ENCODE assay signal across 6 worm cellular contexts in genomic region chrV:20749098-20749497, ce11.
TF ChIP-seq lines count a peak whose summit lies in the region.

No protein-coding gene starts in this region.

TF ChIP-seq in whole organism, L1 larva, 84 proteins besides CTCF, POLR2A, EP300 and RAD21 (continues in another document):
- TF ChIP-seq tbx-2 (tag; optimal IDR thresholded peaks at IDR 0.05; lab: Kevin White, UChicago) (peak; percentile 27), xbp-1 (tag; optimal IDR thresholded peaks at IDR 0.05; lab: Kevin White, UChicago) (no peak), C04F5.9 (tag; optimal IDR thresholded peaks at IDR 0.05; lab: Kevin White, UChicago) (no peak), nhr-71 (tag; optimal IDR thresholded peaks at IDR 0.05; lab: Kevin White, UChicago) (peak; percentile 21), fkh-4 (tag; optimal IDR thresholded peaks at IDR 0.05; lab: Kevin White, UChicago; ENCODE audit: borderline replicate concordance) (no peak), unc-130 (tag; optimal IDR thresholded peaks at IDR 0.05; lab: Kevin White, UChicago) (no peak), lin-14 (GFP tag; optimal IDR thresholded peaks at IDR 0.05; lab: Kevin White, UChicago) (peak; percentile 37), nhr-20 (tag; optimal IDR thresholded peaks at IDR 0.05; lab: Kevin White, UChicago) (peak; percentile 27), zag-1 (tag; optimal IDR thresholded peaks at IDR 0.05; lab: Kevin White, UChicago) (no peak), mdl-1 (tag; optimal IDR thresholded peaks at IDR 0.05; lab: Kevin White, UChicago) (peak in 1 of 2 experiments; percentile 25), swsn-7 (tag; optimal IDR thresholded peaks at IDR 0.05; lab: Kevin White, UChicago) (peak; percentile 14), nhr-85 (tag; lab: Kevin White, UChicago) (no peak), unc-62 (GFP tag; optimal IDR thresholded peaks at IDR 0.05; lab: Kevin White, UChicago) (no peak), elt-3 (tag; optimal IDR thresholded peaks at IDR 0.05; lab: Kevin White, UChicago) (no peak), blmp-1 (tag; optimal IDR thresholded peaks at IDR 0.05; lab: Kevin White, UChicago) (peak; percentile 8), nhr-19 (GFP tag; conservative IDR thresholded peaks at IDR 0.05; lab: Robert Waterston, UW) (peak; percentile 34)

TF ChIP-seq in whole organism, L2 larva, 48 proteins besides CTCF, POLR2A, EP300 and RAD21 (continues in another document):
- TF ChIP-seq egl-27 (tag; optimal IDR thresholded peaks at IDR 0.05; lab: Kevin White, UChicago) (no peak), nhr-6 (tag; optimal IDR thresholded peaks at IDR 0.05; lab: Kevin White, UChicago) (no peak), ceh-82 (tag; optimal IDR thresholded peaks at IDR 0.05; lab: Kevin White, UChicago) (no peak), unc-62 (GFP tag; optimal IDR thresholded peaks at IDR 0.05; lab: Kevin White, UChicago) (no peak), zag-1 (tag; optimal IDR thresholded peaks at IDR 0.05; lab: Kevin White, UChicago) (no peak), nhr-21 (tag; optimal IDR thresholded peaks at IDR 0.05; lab: Kevin White, UChicago) (no peak), skn-1 (tag; optimal IDR thresholded peaks at IDR 0.05; lab: Kevin White, UChicago) (no peak), C34F6.9 (tag; optimal IDR thresholded peaks at IDR 0.05; lab: Kevin White, UChicago) (no peak), ama-1 (optimal IDR thresholded peaks at IDR 0.05; lab: Kevin White, UChicago) (no peak), crh-2 (tag; optimal IDR thresholded peaks at IDR 0.05; lab: Kevin White, UChicago) (no peak), elt-3 (tag; optimal IDR thresholded peaks at IDR 0.05; lab: Kevin White, UChicago) (no peak), peb-1 (tag; optimal IDR thresholded peaks at IDR 0.05; lab: Kevin White, UChicago) (no peak), ZK546.5 (tag; optimal IDR thresholded peaks at IDR 0.05; lab: Kevin White, UChicago) (no peak), ztf-1 (GFP tag; conservative IDR thresholded peaks at IDR 0.05; lab: Robert Waterston, UW) (no peak), nhr-11 (tag; optimal IDR thresholded peaks at IDR 0.05; lab: Kevin White, UChicago) (no peak), lsy-2 (tag; optimal IDR thresholded peaks at IDR 0.05; lab: Kevin White, UChicago) (peak in 1 of 2 experiments; percentile 0), F13H6.1 (tag; optimal IDR thresholded peaks at IDR 0.05; lab: Kevin White, UChicago) (peak; percentile 52)

TF ChIP-seq in whole organism, L4 larva, 104 proteins besides CTCF, POLR2A, EP300 and RAD21:
- TF ChIP-seq pha-4 (GFP tag; IDR thresholded peaks at IDR 0.05; lab: Robert Waterston, UW) (no peak), pha-4 (tag; optimal IDR thresholded peaks at IDR 0.05; lab: Kevin White, UChicago) (peak; percentile 100), nhr-28 (tag; optimal IDR thresholded peaks at IDR 0.05; lab: Kevin White, UChicago) (peak; percentile 6), snpc-1.2 (GFP tag; IDR thresholded peaks at IDR 0.05; lab: Robert Waterston, UW) (no peak)

TF ChIP-seq in whole organism, late embryonic, 69 proteins besides CTCF, POLR2A, EP300 and RAD21 (continues in another document):
- TF ChIP-seq ceh-9 (tag; optimal IDR thresholded peaks at IDR 0.05; lab: Kevin White, UChicago) (no peak), tbx-2 (tag; optimal IDR thresholded peaks at IDR 0.05; lab: Kevin White, UChicago) (no peak), hlh-30 (tag; optimal IDR thresholded peaks at IDR 0.05; lab: Kevin White, UChicago; ENCODE audit: insufficient read depth) (no peak), C38D4.7 (GFP tag; optimal IDR thresholded peaks at IDR 0.05; lab: Kevin White, UChicago) (no peak), fkh-10 (GFP tag; optimal IDR thresholded peaks at IDR 0.05; lab: Kevin White, UChicago) (no peak), ceh-34 (tag; optimal IDR thresholded peaks at IDR 0.05; lab: Kevin White, UChicago) (peak; percentile 29), gmeb-2 (tag; optimal IDR thresholded peaks at IDR 0.05; lab: Kevin White, UChicago) (no peak), ceh-2 (tag; optimal IDR thresholded peaks at IDR 0.05; lab: Kevin White, UChicago) (peak; percentile 21), unc-3 (GFP tag; conservative IDR thresholded peaks at IDR 0.05; lab: Robert Waterston, UW) (no peak), unc-3 (tag; optimal IDR thresholded peaks at IDR 0.05; lab: Kevin White, UChicago) (no peak), lin-11 (tag; optimal IDR thresholded peaks at IDR 0.05; lab: Kevin White, UChicago) (no peak), dve-1 (tag; optimal IDR thresholded peaks at IDR 0.05; lab: Kevin White, UChicago) (peak; percentile 24), ttx-3 (tag; optimal IDR thresholded peaks at IDR 0.05; lab: Kevin White, UChicago) (no peak), nfya-1 (tag; optimal IDR thresholded peaks at IDR 0.05; lab: Kevin White, UChicago) (peak; percentile 67), hlh-15 (tag; optimal IDR thresholded peaks at IDR 0.05; lab: Kevin White, UChicago) (no peak), pha-4 (tag; optimal IDR thresholded peaks at IDR 0.05; lab: Kevin White, UChicago) (peak; percentile 89), fkh-6 (tag; optimal IDR thresholded peaks at IDR 0.05; lab: Kevin White, UChicago) (no peak), ceh-22 (tag; optimal IDR thresholded peaks at IDR 0.05; lab: Kevin White, UChicago) (no peak), ceh-45 (GFP tag; IDR thresholded peaks at IDR 0.05; lab: Robert Waterston, UW) (no peak), ref-2 (tag; optimal IDR thresholded peaks at IDR 0.05; lab: Kevin White, UChicago) (no peak), ceh-6 (GFP tag; optimal IDR thresholded peaks at IDR 0.05; lab: Kevin White, UChicago) (no peak)

TF ChIP-seq in whole organism, mixed stage, embryonic, 35 proteins besides CTCF, POLR2A, EP300 and RAD21:
- TF ChIP-seq elt-3 (tag; optimal IDR thresholded peaks at IDR 0.05; lab: Kevin White, UChicago) (no peak), drap-1 (GFP tag; optimal IDR thresholded peaks at IDR 0.05; lab: Kevin White, UChicago) (peak; percentile 46), mep-1 (tag; optimal IDR thresholded peaks at IDR 0.05; lab: Kevin White, UChicago) (peak; percentile 2), unc-39 (tag; optimal IDR thresholded peaks at IDR 0.05; lab: Kevin White, UChicago) (no peak), pha-4 (tag; optimal IDR thresholded peaks at IDR 0.05; lab: Kevin White, UChicago) (peak; percentile 100), lsy-2 (tag; optimal IDR thresholded peaks at IDR 0.05; lab: Kevin White, UChicago) (peak; percentile 73), nhr-237 (tag; optimal IDR thresholded peaks at IDR 0.05; lab: Kevin White, UChicago) (peak; percentile 45)

TF ChIP-seq in whole organism, young adult, 124 proteins besides CTCF, POLR2A, EP300 and RAD21:
- TF ChIP-seq pha-4 (tag; optimal IDR thresholded peaks at IDR 0.05; lab: Kevin White, UChicago) (peak; percentile 93), F39B2.1 (GFP tag; IDR thresholded peaks at IDR 0.05; lab: Robert Waterston, UW) (no peak)
